Worm (Caenorhabditis elegans) whole organism, L3 larva: ENCODE measurements around the gene Y47D3A.34.
"Not testable (repeated sequence)": the region's sequence is repeated elsewhere in the genome, so short reads cannot be mapped to it uniquely, and the experiment has no call there.

ENCODE experiments used
- R02D3.7 ChIP-seq: fragments of 150-350 bp; optimal IDR thresholded peaks from 2 replicates; lab custom pipeline; 2014; ENCODE audit warnings: missing biosample characterization, missing genetic modification characterization
- aly-2 ChIP-seq: fragments of 150-350 bp; optimal IDR thresholded peaks from 2 replicates; lab custom pipeline; 2014; ENCODE audit warnings: missing biosample characterization, missing genetic modification characterization
- ceh-16 ChIP-seq: sonication (generic microtip); optimal IDR thresholded peaks from 2 replicates; lab custom pipeline; 2017; ENCODE audit warnings: missing biosample characterization, missing genetic modification characterization
- ceh-28 ChIP-seq: fragments of 150-350 bp; optimal IDR thresholded peaks from 2 replicates; lab custom pipeline; 2014; ENCODE audit warnings: missing biosample characterization, missing genetic modification reagents, missing genetic modification characterization
- ceh-82 ChIP-seq: fragments of 150-350 bp; optimal IDR thresholded peaks from 2 replicates; lab custom pipeline; 2014; ENCODE audit warnings: missing biosample characterization, missing genetic modification characterization
- daf-12 ChIP-seq: fragments of 150-350 bp; optimal IDR thresholded peaks from 2 replicates; lab custom pipeline; 2014; ENCODE audit warnings: missing biosample characterization, missing genetic modification reagents, missing genetic modification characterization
- egl-27 ChIP-seq: sonication (generic microtip); optimal IDR thresholded peaks from 4 replicates; lab custom pipeline; 2017; ENCODE audit warnings: missing biosample characterization, missing genetic modification reagents, missing genetic modification characterization
- egl-5 ChIP-seq: fragments of 150-350 bp; optimal IDR thresholded peaks from 2 replicates; lab custom pipeline; 2017; ENCODE audit warnings: missing biosample characterization, missing genetic modification reagents, missing genetic modification characterization, inconsistent platforms
- elt-1 ChIP-seq: fragments of 150-350 bp; optimal IDR thresholded peaks from 2 replicates; lab custom pipeline; 2014; ENCODE audit warnings: missing biosample characterization, missing genetic modification characterization
- elt-2 ChIP-seq: sonication (generic microtip); optimal IDR thresholded peaks from 2 replicates; lab custom pipeline; 2016; ENCODE audit warnings: missing genetic modification reagents, mild to moderate bottlenecking, missing genetic modification characterization, missing compliant biosample characterization
- fkh-10 ChIP-seq: sonication (generic microtip); optimal IDR thresholded peaks from 2 replicates; lab custom pipeline; 2017; ENCODE audit warnings: missing biosample characterization, missing genetic modification reagents, missing genetic modification characterization
- fkh-2 ChIP-seq: fragments of 150-350 bp; optimal IDR thresholded peaks from 2 replicates; lab custom pipeline; 2014; ENCODE audit warnings: missing biosample characterization, missing genetic modification reagents, missing genetic modification characterization
- hmg-11 ChIP-seq: sonication (generic microtip); optimal IDR thresholded peaks from 2 replicates; lab custom pipeline; 2016; ENCODE audit warnings: missing genetic modification characterization, missing compliant biosample characterization
- jun-1 ChIP-seq: fragments of 150-350 bp; optimal IDR thresholded peaks from 2 replicates; lab custom pipeline; 2014; ENCODE audit warnings: missing biosample characterization, missing genetic modification reagents, missing genetic modification characterization
- lin-15B ChIP-seq: fragments of 150-350 bp; optimal IDR thresholded peaks from 2 replicates; lab custom pipeline; 2014; ENCODE audit warnings: missing biosample characterization, missing genetic modification characterization
- lin-39 ChIP-seq: fragments of 150-350 bp; optimal IDR thresholded peaks from 2 replicates; lab custom pipeline; 2018; ENCODE audit warnings: missing biosample characterization, missing genetic modification reagents, missing genetic modification characterization
- lsy-12 ChIP-seq: sonication (generic microtip); optimal IDR thresholded peaks from 2 replicates; lab custom pipeline; 2016; ENCODE audit warnings: mild to moderate bottlenecking, missing genetic modification characterization, missing compliant biosample characterization
- mdl-1 ChIP-seq: fragments of 150-350 bp; optimal IDR thresholded peaks from 2 replicates; lab custom pipeline; 2014; ENCODE audit warnings: missing biosample characterization, missing genetic modification characterization
- mml-1 ChIP-seq: fragments of 150-350 bp; sonication (generic microtip); optimal IDR thresholded peaks from 3 replicates; lab custom pipeline; 2014; ENCODE audit warnings: missing biosample characterization, missing genetic modification characterization
- nfya-1 ChIP-seq: sonication (generic microtip); optimal IDR thresholded peaks from 2 replicates; lab custom pipeline; 2017; ENCODE audit warnings: missing genetic modification characterization, mild to moderate bottlenecking, missing compliant biosample characterization, antibody characterized with exemption, moderate library complexity; ENCODE audit not compliant: insufficient read depth
- nhr-11 ChIP-seq: fragments of 150-350 bp; optimal IDR thresholded peaks from 2 replicates; lab custom pipeline; 2014; ENCODE audit warnings: missing biosample characterization, missing genetic modification characterization
- nhr-12 ChIP-seq: fragments of 150-350 bp; optimal IDR thresholded peaks from 2 replicates; lab custom pipeline; 2014; ENCODE audit warnings: missing biosample characterization, missing genetic modification characterization
- nhr-23 ChIP-seq: fragments of 150-350 bp; optimal IDR thresholded peaks from 2 replicates; lab custom pipeline; 2014; ENCODE audit warnings: missing biosample characterization, missing genetic modification reagents, missing genetic modification characterization
- nhr-237 ChIP-seq: fragments of 150-350 bp; optimal IDR thresholded peaks from 2 replicates; lab custom pipeline; 2014; ENCODE audit warnings: missing biosample characterization, missing genetic modification characterization
- nhr-25 ChIP-seq: sonication (generic microtip); optimal IDR thresholded peaks from 2 replicates; lab custom pipeline; 2017; ENCODE audit warnings: missing biosample characterization, missing genetic modification characterization
- nhr-28 ChIP-seq: fragments of 150-350 bp; optimal IDR thresholded peaks from 2 replicates; lab custom pipeline; 2014; ENCODE audit warnings: missing biosample characterization, missing genetic modification characterization
- nhr-76 ChIP-seq: fragments of 150-350 bp; sonication (generic microtip); optimal IDR thresholded peaks from 5 replicates; lab custom pipeline; 2014; ENCODE audit warnings: missing biosample characterization, missing genetic modification characterization
- pqm-1 ChIP-seq: fragments of 150-350 bp; optimal IDR thresholded peaks from 2 replicates; lab custom pipeline; 2017; ENCODE audit warnings: missing biosample characterization, missing genetic modification characterization, inconsistent platforms
- sea-2 ChIP-seq: fragments of 150-350 bp; sonication (generic microtip); optimal IDR thresholded peaks from 4 replicates; lab custom pipeline; 2014; ENCODE audit warnings: missing biosample characterization, missing genetic modification reagents, missing genetic modification characterization
- skn-1 ChIP-seq: fragments of 150-350 bp; optimal IDR thresholded peaks from 2 replicates; lab custom pipeline; 2014; ENCODE audit warnings: missing biosample characterization, missing genetic modification characterization
- snpc-4 ChIP-seq: fragments of 150-350 bp; optimal IDR thresholded peaks from 2 replicates; lab custom pipeline; 2014; ENCODE audit warnings: missing biosample characterization, missing genetic modification characterization
- tbx-2 ChIP-seq: sonication (generic microtip); optimal IDR thresholded peaks from 2 replicates; lab custom pipeline; 2016; ENCODE audit warnings: mild to moderate bottlenecking, missing genetic modification characterization, missing compliant biosample characterization
- unc-39 ChIP-seq: sonication (generic microtip); optimal IDR thresholded peaks from 4 replicates; lab custom pipeline; 2017; ENCODE audit warnings: missing biosample characterization, missing genetic modification characterization
- unc-62 ChIP-seq: fragments of 150-350 bp; sonication (generic microtip); optimal IDR thresholded peaks from 4 replicates; lab custom pipeline; 2014; ENCODE audit warnings: missing biosample characterization, missing genetic modification reagents, missing genetic modification characterization
- zag-1 ChIP-seq: fragments of 150-350 bp; optimal IDR thresholded peaks from 2 replicates; lab custom pipeline; 2014; ENCODE audit warnings: missing biosample characterization, missing genetic modification characterization
- ztf-11 ChIP-seq: fragments of 150-350 bp; optimal IDR thresholded peaks from 2 replicates; lab custom pipeline; 2014; ENCODE audit warnings: missing biosample characterization, missing genetic modification characterization

Gene Y47D3A.34

DNA sequence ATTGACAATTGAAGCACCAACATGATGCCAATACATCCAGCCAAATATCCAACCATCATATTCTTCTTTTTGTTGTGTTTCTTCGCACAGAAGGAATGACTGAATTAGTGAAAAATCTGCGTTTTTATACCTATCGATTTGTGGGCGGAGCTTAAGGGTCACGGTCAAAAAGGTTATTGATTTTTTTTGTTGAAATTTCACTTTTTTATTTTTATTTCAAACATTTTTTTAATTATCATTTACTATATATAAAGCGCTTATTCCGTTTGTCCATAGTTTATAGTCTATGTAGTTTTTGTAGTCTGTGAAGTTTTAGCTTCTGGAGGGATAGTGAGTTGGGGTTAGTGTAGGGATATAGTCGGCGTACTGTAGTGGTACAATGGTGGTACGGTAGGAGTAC is 10.7 kb downstream of the Y47D3A.34 start, which contains the start of gene Y47D3A.13:
Y47D3A.13 (minus strand) TSS at position 101 of the 400 bp plus-strand sequence.
- not testable (repeated sequence) for TF ChIP-seq tbx-2; ztf-11; egl-5 (tag; lab: Kevin White, UChicago)

DNA sequence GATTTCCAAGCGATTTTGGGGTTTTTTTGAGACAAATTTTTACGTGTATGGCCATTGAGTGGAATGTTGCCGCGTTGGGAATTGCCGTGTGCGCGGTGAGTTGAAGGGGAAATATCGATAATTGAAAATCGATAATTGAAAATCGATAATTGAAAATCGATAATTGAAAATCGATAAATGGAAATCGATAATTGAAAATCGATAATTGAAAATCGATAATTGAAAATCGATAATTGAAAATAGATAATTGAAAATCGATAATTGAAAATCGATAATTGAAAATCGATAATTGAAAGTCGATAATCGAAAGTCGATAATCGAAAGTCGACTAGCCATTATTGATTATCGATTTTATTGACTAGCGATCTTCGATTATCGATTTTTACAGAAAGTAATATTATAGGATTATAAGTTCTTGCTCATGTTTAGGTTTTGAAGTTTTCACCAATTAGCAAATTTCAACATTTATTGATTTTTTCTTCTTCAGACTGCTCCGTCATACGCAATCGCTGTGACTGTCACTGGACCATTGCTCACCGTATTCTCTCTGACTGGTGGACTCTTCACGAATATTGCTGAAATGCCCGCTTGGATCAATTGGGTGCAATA is 13.0 kb downstream of the Y47D3A.34 start:
- TF ChIP-seq lsy-12 (tag; lab: Kevin White, UChicago): no peak
- no peak for TF ChIP-seq elt-1 (tag; lab: Kevin White, UChicago)
- TF ChIP-seq mdl-1 (tag; lab: Kevin White, UChicago): no peak
- peak; percentile 99 for TF ChIP-seq ceh-28 (tag; lab: Kevin White, UChicago)

DNA sequence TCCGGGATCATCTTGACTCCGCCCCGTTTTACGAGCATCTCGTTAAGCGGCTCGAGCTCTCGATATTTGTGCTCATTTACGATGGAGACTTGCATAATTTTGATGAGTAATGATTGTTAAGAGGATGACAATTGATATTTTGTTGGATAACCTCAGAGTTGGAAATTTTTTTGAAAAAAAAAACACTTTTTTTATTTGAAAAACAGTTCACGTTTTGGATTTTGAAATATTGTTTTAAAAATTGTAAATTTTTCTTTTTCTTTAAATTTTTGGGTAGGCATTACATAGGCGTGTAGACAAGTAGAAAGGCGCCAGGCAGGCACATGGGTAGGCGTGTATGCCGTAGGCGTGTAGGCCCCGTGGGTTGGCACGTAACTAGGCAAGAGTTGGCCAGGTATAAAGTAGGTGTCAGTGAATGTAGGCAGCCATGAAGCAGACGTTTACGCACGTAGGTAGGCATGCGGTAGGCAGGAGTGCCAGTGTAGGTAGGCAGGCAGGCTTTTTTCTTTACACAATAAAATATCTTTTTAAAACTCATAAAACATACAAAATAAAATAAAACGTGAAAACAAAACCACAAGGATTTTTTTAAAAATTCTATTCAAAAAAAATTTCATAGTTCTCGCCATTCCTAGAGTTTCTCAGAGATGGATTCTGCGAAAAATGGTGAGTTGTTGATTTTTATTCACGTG is 16.4 kb downstream of the Y47D3A.34 start, which contains the start of the genes tbx-34 and wht-8:
tbx-34 (minus strand) TSS at position 101 of the 692 bp plus-strand sequence.
wht-8 (plus strand) TSS at position 642 of the 692 bp plus-strand sequence.
- TF ChIP-seq fkh-10 (no peak), hmg-11 (no peak), nhr-237 (tag; lab: Kevin White, UChicago) (no peak), pqm-1 (tag; lab: Kevin White, UChicago) (no peak), elt-2 (tag; lab: Kevin White, UChicago) (no peak), jun-1 (tag; lab: Kevin White, UChicago) (no peak), nhr-76 (tag; lab: Kevin White, UChicago) (no peak), nhr-28 (tag; lab: Kevin White, UChicago) (no peak), snpc-4 (tag; lab: Kevin White, UChicago) (no peak), unc-39 (no peak), skn-1 (tag; lab: Kevin White, UChicago) (no peak), mdl-1 (tag; lab: Kevin White, UChicago) (no peak), egl-27 (tag; lab: Kevin White, UChicago) (no peak), ceh-82 (tag; lab: Kevin White, UChicago) (no peak), R02D3.7 (tag; lab: Kevin White, UChicago) (no peak), sea-2 (GFP tag; lab: Kevin White, UChicago) (no peak)

DNA sequence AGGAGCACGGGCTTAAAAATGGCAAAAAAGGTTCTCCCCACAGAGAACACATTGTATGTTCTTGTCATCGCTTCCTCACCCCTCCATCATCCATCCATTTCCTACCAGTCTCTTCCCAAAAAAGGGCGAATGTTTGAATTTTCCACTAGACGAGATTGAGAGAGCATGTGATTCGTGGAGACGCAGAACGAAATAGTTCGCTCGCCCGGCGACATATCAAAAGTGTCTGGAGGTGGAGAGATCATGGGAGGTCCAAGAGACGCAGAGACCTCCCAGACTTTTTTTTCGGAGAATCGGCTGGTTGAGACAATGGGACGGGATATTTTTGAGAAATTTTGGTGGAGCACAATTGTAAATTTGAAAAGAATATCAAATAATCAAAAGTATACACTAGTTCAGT is 26.3 kb downstream of the Y47D3A.34 start:
- TF ChIP-seq aly-2 (no peak), hmg-11 (peak; percentile 52)
- TF ChIP-seq, all 47 proteins: peak for 1

DNA sequence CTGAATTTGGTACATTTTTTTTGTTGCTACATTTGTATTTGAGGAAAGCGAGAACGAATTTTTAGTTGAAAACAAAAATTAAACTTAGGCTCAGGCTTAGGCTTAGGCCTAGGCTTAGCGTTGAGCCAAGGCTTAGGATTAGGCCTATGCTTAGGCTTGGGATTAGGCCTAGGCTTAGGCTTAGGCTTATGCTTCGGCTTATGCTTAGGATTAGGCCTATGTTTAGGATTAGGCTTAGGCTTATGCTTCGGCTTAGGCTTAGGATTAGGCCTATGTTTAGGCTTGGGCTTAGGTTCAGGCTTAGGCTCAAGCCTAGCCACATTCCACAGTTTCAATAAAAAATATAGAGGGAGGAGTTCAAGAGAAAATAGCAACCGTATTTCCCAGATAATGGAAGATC is 26.8 kb downstream of the Y47D3A.34 start:
- TF ChIP-seq nfya-1 (tag; lab: Kevin White, UChicago): no peak
- TF ChIP-seq nhr-25 (tag; lab: Kevin White, UChicago): no peak
- no peak for TF ChIP-seq nhr-12 (tag; lab: Kevin White, UChicago)
- no peak for TF ChIP-seq nhr-23 (tag; lab: Kevin White, UChicago)
- no peak for TF ChIP-seq daf-12 (tag; lab: Kevin White, UChicago)
- no peak for TF ChIP-seq R02D3.7 (tag; lab: Kevin White, UChicago)
- no peak for TF ChIP-seq zag-1 (tag; lab: Kevin White, UChicago)
- no peak for TF ChIP-seq ceh-28 (tag; lab: Kevin White, UChicago)
- TF ChIP-seq unc-39: no peak
- no peak for TF ChIP-seq fkh-2 (tag; lab: Kevin White, UChicago)
- TF ChIP-seq elt-1 (tag; lab: Kevin White, UChicago): no peak
- no peak for TF ChIP-seq ceh-16 (tag; lab: Kevin White, UChicago)
- TF ChIP-seq ceh-82 (tag; lab: Kevin White, UChicago): no peak
- TF ChIP-seq hmg-11: no peak
- TF ChIP-seq, all 47 proteins: peak for 0

DNA sequence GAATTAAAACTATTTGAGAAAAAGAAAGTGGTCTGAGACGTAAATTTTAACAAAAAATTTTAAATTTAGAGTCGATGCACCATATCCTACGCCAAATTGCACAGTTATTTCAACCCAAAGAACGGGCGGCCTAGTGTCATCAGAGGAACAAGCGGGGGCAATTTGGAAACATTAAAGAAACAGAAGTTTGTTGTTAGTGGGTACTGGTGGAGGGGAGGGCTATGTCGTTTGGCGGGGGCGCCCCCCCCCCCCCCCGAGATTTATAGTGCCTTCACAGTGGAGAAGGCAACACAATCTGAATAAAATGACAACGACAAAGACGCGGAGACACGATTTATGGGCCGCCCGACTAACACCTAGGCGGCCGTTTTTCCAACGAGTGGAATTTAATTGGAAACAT is 27.8 kb downstream of the Y47D3A.34 start:
- TF ChIP-seq R02D3.7 (tag; lab: Kevin White, UChicago) (no peak), nhr-11 (tag; lab: Kevin White, UChicago) (no peak), skn-1 (tag; lab: Kevin White, UChicago) (no peak), lin-15B (tag; lab: Kevin White, UChicago) (no peak), egl-5 (tag; lab: Kevin White, UChicago) (peak; percentile 57), zag-1 (tag; lab: Kevin White, UChicago) (no peak), daf-12 (tag; lab: Kevin White, UChicago) (no peak), tbx-2 (no peak), snpc-4 (tag; lab: Kevin White, UChicago) (no peak), nhr-28 (tag; lab: Kevin White, UChicago) (no peak), nhr-237 (tag; lab: Kevin White, UChicago) (no peak), unc-62 (GFP tag; lab: Kevin White, UChicago) (no peak), nhr-25 (tag; lab: Kevin White, UChicago) (no peak), lin-39 (tag; lab: Kevin White, UChicago) (peak; percentile 14), mml-1 (tag; lab: Kevin White, UChicago) (no peak), unc-39 (no peak)
- TF ChIP-seq, all 47 proteins: peak for 2
